Fruit fly (Drosophila melanogaster) whole organism, wandering third instar larva: Measurements from ENCODE around the gene mGluR.

ENCODE experiments used
- Abd-B ChIP-seq: fragments of >200 bp; optimal IDR thresholded peaks from 2 replicates; lab custom pipeline; 2017; ENCODE audit warnings: missing biosample characterization, missing genetic modification characterization
- CG32264 ChIP-seq: fragments of 200-800 bp; sonication (Bioruptor generic); optimal IDR thresholded peaks from 2 replicates; lab custom pipeline; 2016; ENCODE audit warnings: missing biosample characterization, missing genetic modification characterization
- CG9705 ChIP-seq: fragments of 200-800 bp; sonication (Bioruptor generic); optimal IDR thresholded peaks from 2 replicates; lab custom pipeline; 2018; ENCODE audit warnings: missing biosample characterization, mild to moderate bottlenecking, missing genetic modification characterization
- CrebA ChIP-seq: fragments of 200-800 bp; sonication (Bioruptor generic); optimal IDR thresholded peaks from 2 replicates; lab custom pipeline; 2016; ENCODE audit warnings: missing biosample characterization, mild to moderate bottlenecking, missing genetic modification characterization, borderline replicate concordance
- Dfd ChIP-seq: fragments of >200 bp; optimal IDR thresholded peaks from 2 replicates; lab custom pipeline; 2017; ENCODE audit warnings: missing biosample characterization, missing genetic modification characterization
- Dif ChIP-seq: fragments of 200-275, 200-300 bp; sonication (Bioruptor generic); optimal IDR thresholded peaks from 2 replicates; lab custom pipeline; 2018; ENCODE audit warnings: missing biosample characterization, missing genetic modification characterization; ENCODE audit not compliant: partially characterized antibody
- GATAd ChIP-seq: sonication (Bioruptor generic); optimal IDR thresholded peaks from 2 replicates; lab custom pipeline; 2016; ENCODE audit warnings: missing biosample characterization, missing genetic modification characterization
- HLH106 ChIP-seq: fragments of 200-800 bp; optimal IDR thresholded peaks from 3 replicates; lab custom pipeline; 2019; ENCODE audit warnings: missing biosample characterization, mild to moderate bottlenecking, missing genetic modification characterization, moderate library complexity
- Hnf4 ChIP-seq: fragments of 200-800 bp; sonication (Bioruptor generic); optimal IDR thresholded peaks from 2 replicates; lab custom pipeline; 2016; ENCODE audit warnings: missing biosample characterization, mild to moderate bottlenecking, missing genetic modification characterization
- Hr78 ChIP-seq: fragments of >200 bp; optimal IDR thresholded peaks from 2 replicates; lab custom pipeline; 2017; ENCODE audit warnings: missing biosample characterization, missing genetic modification characterization
- Hr83 ChIP-seq: fragments of 200-300 bp; sonication (Bioruptor generic); optimal IDR thresholded peaks from 2 replicates; lab custom pipeline; 2016; ENCODE audit warnings: missing biosample characterization, mild to moderate bottlenecking, missing genetic modification characterization, moderate library complexity; ENCODE audit not compliant: poor library complexity, severe bottlenecking
- Jra ChIP-seq: sonication (Bioruptor generic); optimal IDR thresholded peaks from 2 replicates; lab custom pipeline; 2016; ENCODE audit warnings: missing biosample characterization, missing genetic modification characterization
- Mio ChIP-seq: sonication (Bioruptor generic); optimal IDR thresholded peaks from 2 replicates; lab custom pipeline; 2016; ENCODE audit warnings: missing biosample characterization, missing genetic modification characterization
- Myc ChIP-seq: fragments of >200 bp; optimal IDR thresholded peaks from 2 replicates; lab custom pipeline; 2017
- N ChIP-seq: fragments of >200 bp; optimal IDR thresholded peaks from 2 replicates; lab custom pipeline; 2018; ENCODE audit warnings: missing biosample characterization, missing external identifiers, missing genetic modification characterization
- OdsH ChIP-seq: fragments of 200-800 bp; sonication (Bioruptor generic); optimal IDR thresholded peaks from 2 replicates; lab custom pipeline; 2016; ENCODE audit warnings: missing biosample characterization, mild to moderate bottlenecking, missing genetic modification characterization
- Rel ChIP-seq, 2 experiments: fragments of 200-800 bp; sonication (Bioruptor generic) in 1 of 2; optimal IDR thresholded peaks; 2 replicates in 1 of 2; 3 replicates in 1 of 2; lab custom pipeline; 2016 to 2019; ENCODE audit warnings: mild to moderate bottlenecking in 2 of 2, missing biosample characterization in 2 of 2, missing genetic modification characterization in 2 of 2, moderate library complexity in 1 of 2
- Sp1 ChIP-seq: fragments of 200-800 bp; sonication (Bioruptor generic); optimal IDR thresholded peaks from 3 replicates; lab custom pipeline; 2019; ENCODE audit warnings: missing biosample characterization, mild to moderate bottlenecking, missing genetic modification characterization, moderate library complexity
- Vsx2 ChIP-seq: fragments of 200-300, 225-300 bp; sonication (Bioruptor generic); optimal IDR thresholded peaks from 2 replicates; lab custom pipeline; 2018; ENCODE audit warnings: missing biosample characterization, missing genetic modification characterization; ENCODE audit not compliant: partially characterized antibody
- br ChIP-seq: fragments of 200-800 bp; sonication (Bioruptor generic); optimal IDR thresholded peaks from 2 replicates; lab custom pipeline; 2016; ENCODE audit warnings: missing biosample characterization, missing genetic modification characterization
- brk ChIP-seq: fragments of 200-800 bp; sonication (Bioruptor generic); optimal IDR thresholded peaks from 2 replicates; lab custom pipeline; 2016; ENCODE audit warnings: missing biosample characterization, mild to moderate bottlenecking, missing genetic modification characterization
- dmrt93B ChIP-seq: fragments of 200-800 bp; sonication (Bioruptor generic); optimal IDR thresholded peaks from 2 replicates; lab custom pipeline; 2018; ENCODE audit warnings: missing biosample characterization, mild to moderate bottlenecking, missing genetic modification characterization
- dsf ChIP-seq: sonication (Bioruptor generic); optimal IDR thresholded peaks from 2 replicates; lab custom pipeline; 2016; ENCODE audit warnings: missing biosample characterization, missing genetic modification characterization, borderline replicate concordance
- fru ChIP-seq: fragments of 200-800 bp; sonication (Bioruptor generic); optimal IDR thresholded peaks from 3 replicates; lab custom pipeline; 2016; ENCODE audit warnings: missing biosample characterization, mild to moderate bottlenecking, missing genetic modification characterization
- h ChIP-seq: fragments of 200-800 bp; sonication (Bioruptor generic); optimal IDR thresholded peaks from 3 replicates; lab custom pipeline; 2016; ENCODE audit warnings: missing biosample characterization, mild to moderate bottlenecking, missing genetic modification characterization
- jim ChIP-seq: fragments of 175-275, 200-325 bp; sonication (Bioruptor generic); optimal IDR thresholded peaks from 2 replicates; lab custom pipeline; 2016; ENCODE audit warnings: missing biosample characterization, mild to moderate bottlenecking, missing genetic modification characterization
- lola ChIP-seq: fragments of >200 bp; optimal IDR thresholded peaks from 2 replicates; lab custom pipeline; 2017; ENCODE audit warnings: missing biosample characterization, missing genetic modification characterization
- pan ChIP-seq: fragments of >200 bp; optimal IDR thresholded peaks from 2 replicates; lab custom pipeline; 2017
- psq ChIP-seq: fragments of 200-800 bp; sonication (Bioruptor generic); optimal IDR thresholded peaks from 3 replicates; lab custom pipeline; 2017; ENCODE audit warnings: missing biosample characterization, mild to moderate bottlenecking, missing genetic modification characterization, moderate library complexity
- rgr ChIP-seq: fragments of 200-800 bp; sonication (Bioruptor generic); optimal IDR thresholded peaks from 3 replicates; lab custom pipeline; 2016; ENCODE audit warnings: missing biosample characterization, mild to moderate bottlenecking, missing genetic modification characterization
- sage ChIP-seq: fragments of 200-800 bp; sonication (Bioruptor generic); optimal IDR thresholded peaks from 2 replicates; lab custom pipeline; 2016; ENCODE audit warnings: missing biosample characterization, mild to moderate bottlenecking, missing genetic modification characterization
- sv ChIP-seq: fragments of 200-800 bp; sonication (Bioruptor generic); optimal IDR thresholded peaks from 3 replicates; lab custom pipeline; 2016; ENCODE audit warnings: missing biosample characterization, missing genetic modification characterization
- tai ChIP-seq: sonication (Bioruptor generic); optimal IDR thresholded peaks from 2 replicates; lab custom pipeline; 2016; ENCODE audit warnings: missing biosample characterization, missing genetic modification characterization
- usp ChIP-seq: fragments of >200 bp; optimal IDR thresholded peaks from 2 replicates; lab custom pipeline; 2017; ENCODE audit warnings: missing biosample characterization, missing genetic modification characterization
- woc ChIP-seq: sonication (Bioruptor generic); optimal IDR thresholded peaks from 2 replicates; lab custom pipeline; 2016; ENCODE audit warnings: missing biosample characterization, mild to moderate bottlenecking, missing genetic modification characterization

Gene mGluR

DNA sequence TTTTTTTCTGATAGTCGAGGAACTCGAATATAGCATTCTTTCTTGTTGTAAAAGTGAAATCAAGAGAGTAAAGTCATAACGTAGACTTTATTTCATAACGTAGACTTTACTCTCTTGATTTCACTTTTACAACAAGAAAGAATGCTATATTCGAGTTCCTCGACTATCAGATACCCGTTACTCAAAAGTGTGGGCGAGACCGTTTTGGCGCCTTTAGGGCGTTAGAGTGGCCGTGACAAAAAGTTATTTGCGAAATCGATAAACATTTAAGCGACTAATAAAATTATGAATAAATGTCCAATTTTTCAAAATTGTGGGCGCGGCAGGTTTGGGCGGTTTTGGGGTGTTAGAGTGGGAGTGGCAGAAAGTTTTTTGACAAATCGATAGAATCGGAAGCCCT, 34.5 kb downstream of the mGluR start:
- TF ChIP-seq fru: no peak
- TF ChIP-seq Dif (GFP tag; lab: Kevin White, UChicago): no peak
- peak; percentile 34 for TF ChIP-seq pan (lab: Kevin White, UChicago)
- TF ChIP-seq N (GFP tag; lab: Kevin White, UChicago): no peak

DNA sequence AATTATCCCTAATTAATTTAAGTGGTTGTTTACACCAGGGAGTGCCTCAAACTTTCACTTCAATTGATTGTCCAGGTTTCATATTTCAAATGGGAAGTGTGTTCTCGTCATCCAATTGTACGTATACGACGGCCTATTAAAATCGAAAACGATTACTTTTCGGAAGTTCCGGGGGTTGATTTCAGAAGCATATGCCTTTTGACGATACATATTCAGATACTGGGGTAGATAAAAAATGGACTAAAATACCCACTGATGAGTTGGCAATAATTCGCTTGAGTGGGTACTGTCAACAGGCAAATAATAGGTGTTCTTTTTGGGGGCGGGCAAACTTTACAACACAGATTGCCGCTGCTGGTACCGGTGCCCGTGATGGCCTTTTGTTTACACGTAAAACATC, 38.0 kb downstream of the mGluR start:
- TF ChIP-seq Mio (GFP tag; lab: Kevin White, UChicago) (no peak), CrebA (GFP tag; lab: Kevin White, UChicago) (no peak), sage (no peak), h (GFP tag; lab: Kevin White, UChicago) (no peak), dsf (GFP tag; lab: Kevin White, UChicago) (no peak), Rel (GFP tag; optimal IDR thresholded peaks at IDR 0.05; lab: Kevin White, UChicago) (no peak), Rel (tag; optimal IDR thresholded peaks at IDR 0.05; lab: Kevin White, UChicago) (no peak), lola (GFP tag; lab: Kevin White, UChicago) (no peak), sv (GFP tag; lab: Kevin White, UChicago) (no peak), Hr78 (GFP tag; lab: Kevin White, UChicago) (no peak)

DNA sequence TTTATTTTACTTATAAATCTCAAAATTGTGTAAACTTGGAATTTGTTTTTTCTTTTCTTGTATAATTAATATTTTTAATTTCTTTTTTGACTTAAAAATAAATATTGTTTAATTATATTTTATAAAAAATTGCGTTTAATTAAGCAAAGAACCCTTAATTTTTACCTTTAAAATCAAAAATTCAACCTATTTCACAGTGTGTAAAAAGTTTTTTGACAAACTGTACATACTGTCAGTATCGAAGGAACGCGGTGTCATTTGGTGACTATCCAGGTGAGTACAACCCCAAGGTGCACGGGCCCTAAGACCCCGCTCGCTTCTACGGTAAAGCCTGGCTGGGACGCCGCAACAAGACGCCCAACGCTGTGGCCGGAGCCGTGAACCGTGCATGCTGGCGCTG, 40.0 kb downstream of the mGluR start:
- TF ChIP-seq Hr83 (GFP tag; lab: Kevin White, UChicago) (no peak), dmrt93B (GFP tag; lab: Kevin White, UChicago) (no peak), h (GFP tag; lab: Kevin White, UChicago) (no peak), Hnf4 (GFP tag; lab: Kevin White, UChicago) (no peak), Dfd (GFP tag; lab: Kevin White, UChicago) (peak; percentile 9), Jra (GFP tag; lab: Kevin White, UChicago) (no peak)
- TF ChIP-seq, all 38 proteins: peak for 1

DNA sequence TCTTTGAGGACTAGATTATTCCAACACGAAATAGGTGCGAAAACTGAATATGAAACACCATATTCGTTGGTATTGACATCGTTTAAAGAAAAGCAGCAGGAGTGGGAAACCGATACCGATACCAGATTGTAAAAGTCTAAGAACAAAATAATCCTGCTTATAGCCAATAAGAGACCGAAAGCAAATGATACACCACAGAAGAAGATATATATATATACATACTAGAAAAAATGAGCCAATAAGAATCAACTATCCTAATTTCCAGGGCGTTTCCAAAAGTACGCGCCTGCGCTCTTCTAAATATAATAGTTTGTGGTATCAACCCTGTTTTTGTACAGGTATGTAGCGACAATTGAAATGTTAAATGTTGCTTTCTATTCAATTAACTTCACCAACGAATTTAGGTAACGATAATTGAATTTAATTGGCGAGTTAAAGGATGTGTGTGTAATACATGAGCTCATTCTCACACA, 41.9 kb downstream of the mGluR start, which contains the start of gene fuss:
Gene fuss (minus strand): TSS at position 51 of the 473 bp plus-strand sequence.
- TF ChIP-seq OdsH (GFP tag; lab: Kevin White, UChicago): no peak
- no peak for TF ChIP-seq sage
- no peak for TF ChIP-seq HLH106 (tag; lab: Kevin White, UChicago)
- no peak for TF ChIP-seq Vsx2 (GFP tag; lab: Kevin White, UChicago)
- TF ChIP-seq jim (GFP tag; lab: Kevin White, UChicago): no peak
- TF ChIP-seq Hr83 (GFP tag; lab: Kevin White, UChicago): no peak
- no peak for TF ChIP-seq CG9705 (GFP tag; lab: Kevin White, UChicago)

DNA sequence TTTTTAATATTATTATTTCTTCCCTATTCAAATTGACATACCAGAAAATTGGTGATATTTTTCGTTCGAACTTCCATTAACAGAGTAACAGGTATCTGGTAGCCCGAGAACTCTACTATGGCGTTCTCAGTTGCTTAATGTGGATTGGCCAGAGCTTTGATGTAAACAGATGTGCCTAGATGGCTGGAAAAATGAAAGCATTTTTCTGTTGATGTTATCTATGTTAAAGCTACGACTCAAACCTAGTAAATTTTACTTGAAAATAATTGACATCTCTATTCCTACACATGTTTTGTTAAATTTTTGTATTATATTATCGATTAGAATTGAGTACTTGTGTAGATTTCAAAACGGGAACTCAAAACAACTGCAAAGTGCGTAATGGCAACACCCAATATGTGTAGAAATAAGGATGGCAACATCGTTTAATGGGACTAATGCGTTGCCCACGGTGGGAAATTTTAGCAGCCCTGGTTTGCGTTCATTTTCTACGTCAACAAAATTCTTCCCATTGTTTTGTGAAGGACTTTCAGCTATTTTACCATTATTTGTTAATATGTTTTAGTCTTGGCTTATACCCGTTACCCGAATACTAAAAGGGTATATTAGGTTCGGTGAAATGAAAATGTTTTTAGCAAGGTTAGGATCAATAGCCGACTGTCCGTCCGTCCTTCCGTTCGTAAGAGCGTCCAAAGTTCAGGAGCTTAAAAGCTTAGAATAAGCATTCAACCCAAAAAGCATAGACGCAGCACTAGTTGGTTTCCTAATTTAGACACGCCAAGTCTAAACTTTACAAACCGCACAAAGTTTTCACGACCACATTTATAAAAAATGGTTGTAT, 43.2 kb downstream of the mGluR start:
- peak; percentile 6 for TF ChIP-seq Dfd (GFP tag; lab: Kevin White, UChicago)
- TF ChIP-seq Myc: peak; percentile 90
- no peak for TF ChIP-seq Vsx2 (GFP tag; lab: Kevin White, UChicago)
- no peak for TF ChIP-seq sv (GFP tag; lab: Kevin White, UChicago)
- TF ChIP-seq Hr78 (GFP tag; lab: Kevin White, UChicago): no peak

DNA sequence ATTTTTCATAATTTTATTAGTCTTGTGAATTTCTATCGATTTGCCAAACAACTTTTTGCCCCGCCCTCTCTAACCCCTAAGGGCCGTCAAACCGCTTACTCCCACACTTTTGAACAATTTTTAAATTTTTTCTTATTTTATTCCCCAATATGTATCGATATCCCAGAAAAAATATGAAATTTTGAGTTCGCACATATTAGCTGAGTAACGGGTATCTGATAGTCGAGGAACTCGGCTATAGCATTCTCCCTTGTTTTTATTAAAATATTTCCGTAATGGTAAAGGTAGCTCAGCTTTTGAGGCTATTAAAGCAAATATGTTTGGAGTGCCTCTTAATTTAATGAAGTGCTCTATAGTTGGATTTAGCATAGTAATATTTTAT, 43.8 kb downstream of the mGluR start:
- no peak for TF ChIP-seq dsf (GFP tag; lab: Kevin White, UChicago)
- TF ChIP-seq HLH106 (tag; lab: Kevin White, UChicago): no peak
- no peak for TF ChIP-seq fru
- no peak for TF ChIP-seq woc (GFP tag; lab: Kevin White, UChicago)

DNA sequence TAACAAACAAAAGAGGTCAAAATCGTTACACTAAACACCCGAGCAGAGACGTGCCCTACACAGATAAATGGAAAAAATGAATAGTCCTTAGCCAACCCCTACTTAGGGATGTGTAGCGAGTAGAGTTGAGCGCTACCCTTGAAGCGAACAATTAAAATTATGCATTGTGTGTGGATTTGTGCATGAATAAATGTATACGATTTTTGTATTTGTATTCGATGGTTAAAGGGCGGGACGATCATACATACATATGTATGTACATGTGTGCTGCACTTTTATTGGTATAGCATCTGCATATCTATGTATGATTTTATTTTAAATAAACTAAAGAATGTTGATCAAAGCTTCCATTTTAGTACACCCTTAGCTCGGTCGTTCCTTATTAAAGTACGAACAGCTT, 44.5 kb downstream of the mGluR start:
- TF ChIP-seq br: no peak
- TF ChIP-seq Jra (GFP tag; lab: Kevin White, UChicago): no peak
- TF ChIP-seq brk (GFP tag; lab: Kevin White, UChicago): no peak
- no peak for TF ChIP-seq rgr
- TF ChIP-seq tai (GFP tag; lab: Kevin White, UChicago): no peak
- no peak for TF ChIP-seq Sp1 (GFP tag; lab: Kevin White, UChicago)
- TF ChIP-seq CG32264 (GFP tag; lab: Kevin White, UChicago): no peak
- no peak for TF ChIP-seq psq (GFP tag; lab: Kevin White, UChicago)
- no peak for TF ChIP-seq Vsx2 (GFP tag; lab: Kevin White, UChicago)
- TF ChIP-seq Rel (GFP tag; optimal IDR thresholded peaks at IDR 0.05; lab: Kevin White, UChicago): no peak
- no peak for TF ChIP-seq Rel (tag; optimal IDR thresholded peaks at IDR 0.05; lab: Kevin White, UChicago)
- no peak for TF ChIP-seq Dif (GFP tag; lab: Kevin White, UChicago)
- TF ChIP-seq dmrt93B (GFP tag; lab: Kevin White, UChicago): no peak
- no peak for TF ChIP-seq Hr83 (GFP tag; lab: Kevin White, UChicago)
- no peak for TF ChIP-seq Mio (GFP tag; lab: Kevin White, UChicago)
- TF ChIP-seq OdsH (GFP tag; lab: Kevin White, UChicago): no peak
- no peak for TF ChIP-seq Abd-B (GFP tag; lab: Kevin White, UChicago)
- TF ChIP-seq usp: no peak
- no peak for TF ChIP-seq GATAd (GFP tag; lab: Kevin White, UChicago)
